Worm (Caenorhabditis elegans): ENCODE measurements around the gene ctsa-1.1.

DNA sequence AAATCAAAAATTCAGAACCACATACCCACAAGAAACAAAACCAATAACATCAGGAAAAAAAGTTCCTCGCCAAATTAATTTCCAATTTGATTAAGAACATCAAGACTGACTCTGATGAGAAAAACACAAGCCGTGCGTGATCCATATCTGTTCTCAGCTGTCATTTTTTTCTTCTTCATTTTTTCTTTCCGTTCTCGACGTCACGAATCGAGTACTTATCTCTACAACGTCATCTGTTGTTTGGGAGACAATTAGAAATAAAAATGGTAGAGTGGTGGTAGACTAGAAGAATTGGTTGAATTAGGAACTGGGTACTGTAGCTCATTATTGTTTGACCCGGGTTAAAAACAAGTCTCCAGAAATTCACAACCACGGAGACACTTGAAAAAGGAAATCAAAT lies 23.6 kb downstream of the ctsa-1.1 start:
- no peak for TF ChIP-seq him-1 (tag; optimal IDR thresholded peaks at IDR 0.05)
- TF ChIP-seq dao-5 (tag; optimal IDR thresholded peaks at IDR 0.05): no peak
